Worm (Caenorhabditis elegans): ENCODE measurements around the gene grld-1.

- TF ChIP-seq sea-1 (GFP tag; conservative IDR thresholded peaks at IDR 0.05), result no peak
- no peak for TF ChIP-seq ama-1 (optimal IDR thresholded peaks at IDR 0.05)
Observed at ce11 chrIV:147819-148218, 22.1 kb upstream of the grld-1 start, which contains the start of gene col-99.
